Worm (Caenorhabditis elegans) whole organism, L3 larva: ENCODE results near the gene tor-1.

Source experiments
- aly-2 ChIP-seq: fragments of 150-350 bp; optimal IDR thresholded peaks from 2 replicates; lab custom pipeline; 2014; ENCODE audit warnings: missing biosample characterization, missing genetic modification characterization
- ceh-16 ChIP-seq: sonication (generic microtip); optimal IDR thresholded peaks from 2 replicates; lab custom pipeline; 2017; ENCODE audit warnings: missing biosample characterization, missing genetic modification characterization
- daf-12 ChIP-seq: fragments of 150-350 bp; optimal IDR thresholded peaks from 2 replicates; lab custom pipeline; 2014; ENCODE audit warnings: missing biosample characterization, missing genetic modification reagents, missing genetic modification characterization
- fos-1 ChIP-seq: fragments of 150-350 bp; optimal IDR thresholded peaks from 2 replicates; lab custom pipeline; 2014; ENCODE audit warnings: missing biosample characterization, missing genetic modification characterization
- jun-1 ChIP-seq: fragments of 150-350 bp; optimal IDR thresholded peaks from 2 replicates; lab custom pipeline; 2014; ENCODE audit warnings: missing biosample characterization, missing genetic modification reagents, missing genetic modification characterization
- lsy-12 ChIP-seq: sonication (generic microtip); optimal IDR thresholded peaks from 2 replicates; lab custom pipeline; 2016; ENCODE audit warnings: mild to moderate bottlenecking, missing genetic modification characterization, missing compliant biosample characterization
- mdl-1 ChIP-seq: fragments of 150-350 bp; optimal IDR thresholded peaks from 2 replicates; lab custom pipeline; 2014; ENCODE audit warnings: missing biosample characterization, missing genetic modification characterization
- nhr-237 ChIP-seq: fragments of 150-350 bp; optimal IDR thresholded peaks from 2 replicates; lab custom pipeline; 2014; ENCODE audit warnings: missing biosample characterization, missing genetic modification characterization
- nhr-28 ChIP-seq: fragments of 150-350 bp; optimal IDR thresholded peaks from 2 replicates; lab custom pipeline; 2014; ENCODE audit warnings: missing biosample characterization, missing genetic modification characterization
- nhr-67 ChIP-seq: fragments of 150-350 bp; optimal IDR thresholded peaks from 2 replicates; lab custom pipeline; 2014; ENCODE audit warnings: missing biosample characterization, missing genetic modification characterization
- nhr-76 ChIP-seq: fragments of 150-350 bp; sonication (generic microtip); optimal IDR thresholded peaks from 5 replicates; lab custom pipeline; 2014; ENCODE audit warnings: missing biosample characterization, missing genetic modification characterization
- skn-1 ChIP-seq: fragments of 150-350 bp; optimal IDR thresholded peaks from 2 replicates; lab custom pipeline; 2014; ENCODE audit warnings: missing biosample characterization, missing genetic modification characterization
- tbx-2 ChIP-seq: sonication (generic microtip); optimal IDR thresholded peaks from 2 replicates; lab custom pipeline; 2016; ENCODE audit warnings: mild to moderate bottlenecking, missing genetic modification characterization, missing compliant biosample characterization

DNA sequence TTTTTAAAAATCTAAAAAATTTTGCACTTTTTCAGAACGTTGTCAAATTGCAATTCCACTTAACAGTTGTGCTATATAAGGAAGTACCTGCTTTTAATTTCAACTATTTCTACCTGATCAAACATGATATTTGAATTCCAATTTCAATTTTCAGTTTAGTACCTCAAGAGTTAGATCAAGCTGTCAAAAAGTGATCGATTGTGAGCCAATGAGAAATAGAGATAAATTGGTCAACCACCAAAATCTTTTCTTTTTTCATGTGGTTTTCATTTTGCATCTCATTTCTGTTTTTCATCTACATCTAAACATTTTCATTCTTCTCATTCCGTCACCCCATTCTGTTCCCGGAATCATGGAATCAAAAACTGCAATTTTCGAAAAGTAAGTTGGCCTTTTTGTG, 3.2 kb upstream of the tor-1 start, which contains the start of gene egl-23:
- no peak for TF ChIP-seq aly-2 (tag; lab: Kevin White, UChicago)
- TF ChIP-seq nhr-67 (tag; lab: Kevin White, UChicago) = no peak
- no peak for TF ChIP-seq daf-12
- TF ChIP-seq ceh-16 (tag; lab: Kevin White, UChicago) = no peak
- TF ChIP-seq skn-1 = no peak
- TF ChIP-seq nhr-76 (tag; lab: Kevin White, UChicago) = no peak
- TF ChIP-seq tbx-2 (tag; lab: Kevin White, UChicago) = no peak
- TF ChIP-seq jun-1 = no peak
- no peak for TF ChIP-seq nhr-237 (tag; lab: Kevin White, UChicago)
- no peak for TF ChIP-seq fos-1 (tag; lab: Kevin White, UChicago)
- no peak for TF ChIP-seq mdl-1 (tag; lab: Kevin White, UChicago)
- no peak for TF ChIP-seq lsy-12 (tag; lab: Kevin White, UChicago)
- no peak for TF ChIP-seq nhr-28 (tag; lab: Kevin White, UChicago)
